Worm (Caenorhabditis elegans) whole organism, late embryonic: ENCODE measurements around the gene Y75B7AR.1.

Experiments used
- nhr-11 ChIP-seq: fragments of 150-350 bp; optimal IDR thresholded peaks from 2 replicates; lab custom pipeline; 2014; ENCODE audit warnings: missing biosample characterization, missing genetic modification characterization
- npax-4 ChIP-seq: sonication (generic microtip); optimal IDR thresholded peaks from 2 replicates; lab custom pipeline; 2016; ENCODE audit warnings: missing genetic modification characterization, missing compliant biosample characterization
- pros-1 ChIP-seq: fragments of 150-350 bp; optimal IDR thresholded peaks from 2 replicates; lab custom pipeline; 2014; ENCODE audit warnings: missing biosample characterization, missing genetic modification reagents, missing genetic modification characterization

DNA sequence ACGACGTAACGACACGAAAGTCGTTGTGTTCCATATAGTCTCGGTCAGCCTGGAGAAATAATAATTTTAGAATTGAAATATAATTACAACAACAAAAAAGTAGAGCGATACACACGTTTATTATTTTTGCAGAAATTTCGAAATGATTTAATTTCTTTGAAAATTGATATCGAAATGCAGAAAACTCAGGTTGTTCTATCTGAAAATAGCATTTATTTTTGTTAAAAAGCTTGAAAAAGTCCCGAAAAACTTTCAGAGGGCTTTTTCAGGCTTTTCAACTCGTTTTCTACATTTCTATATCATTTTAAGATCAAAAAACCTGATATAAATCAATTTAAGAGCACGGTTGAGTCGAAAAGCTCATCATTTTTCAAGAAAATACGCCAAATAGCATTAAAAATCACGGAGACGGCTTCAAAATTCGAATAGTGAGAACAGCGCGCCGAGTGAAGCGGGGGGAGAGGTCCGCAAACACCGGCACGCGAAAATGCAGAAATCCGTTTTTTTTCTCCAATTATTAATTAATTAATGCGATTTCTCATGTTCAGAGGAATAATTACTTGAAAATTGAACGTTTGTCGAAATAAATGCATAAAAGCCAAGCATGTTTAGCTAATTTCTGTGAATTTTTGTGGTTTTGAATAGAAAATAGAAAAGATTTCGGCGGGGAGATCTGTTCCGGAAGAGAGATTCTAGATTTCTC is 9.4 kb downstream of the Y75B7AR.1 start, which contains the start of gene rga-4:
- TF ChIP-seq npax-4 (tag; lab: Kevin White, UChicago) (no peak), pros-1 (tag; lab: Kevin White, UChicago) (no peak), nhr-11 (tag; lab: Kevin White, UChicago) (no peak)
